Worm (Caenorhabditis elegans) whole organism, L2 larva: Measurements from ENCODE around the gene T05C12.11.

Experiments
- C34F6.9 ChIP-seq: fragments of 150-350 bp; optimal IDR thresholded peaks from 2 replicates; lab custom pipeline; 2014; ENCODE audit warnings: missing biosample characterization, missing genetic modification characterization
- F13H6.1 ChIP-seq: sonication (generic microtip); optimal IDR thresholded peaks from 2 replicates; lab custom pipeline; 2016; ENCODE audit warnings: missing genetic modification characterization, missing compliant biosample characterization
- R02D3.7 ChIP-seq: fragments of 150-350 bp; optimal IDR thresholded peaks from 2 replicates; lab custom pipeline; 2014; ENCODE audit warnings: missing biosample characterization, missing genetic modification characterization
- Y55F3AM.14 ChIP-seq: fragments of 200-800 bp; sonication (Bioruptor generic); optimal IDR thresholded peaks from 2 replicates; lab custom pipeline; 2018; ENCODE audit warnings: mild to moderate bottlenecking, missing genetic modification characterization, missing compliant biosample characterization
- ZK546.5 ChIP-seq: sonication (generic microtip); optimal IDR thresholded peaks from 2 replicates; lab custom pipeline; 2017; ENCODE audit warnings: missing biosample characterization, missing genetic modification characterization
- alr-1 ChIP-seq: fragments of 150-350 bp; optimal IDR thresholded peaks from 2 replicates; lab custom pipeline; 2014; ENCODE audit warnings: missing biosample characterization, missing genetic modification characterization
- aly-2 ChIP-seq: fragments of 150-350 bp; optimal IDR thresholded peaks from 2 replicates; lab custom pipeline; 2014; ENCODE audit warnings: missing biosample characterization, missing genetic modification characterization
- ama-1 ChIP-seq: fragments of 150-350 bp; optimal IDR thresholded peaks from 2 replicates; lab custom pipeline; 2018; ENCODE audit warnings: inconsistent platforms
- blmp-1 ChIP-seq: sonication (generic microtip); optimal IDR thresholded peaks from 2 replicates; lab custom pipeline; 2017; ENCODE audit warnings: missing genetic modification characterization, mild to moderate bottlenecking, missing compliant biosample characterization, antibody characterized with exemption, moderate library complexity; ENCODE audit not compliant: insufficient read depth
- ceh-16 ChIP-seq: fragments of 150-350 bp; optimal IDR thresholded peaks from 2 replicates; lab custom pipeline; 2014; ENCODE audit warnings: missing biosample characterization, missing genetic modification characterization
- ceh-82 ChIP-seq: fragments of 150-350 bp; optimal IDR thresholded peaks from 2 replicates; lab custom pipeline; 2014; ENCODE audit warnings: missing biosample characterization, missing genetic modification characterization
- crh-2 ChIP-seq: sonication (generic microtip); optimal IDR thresholded peaks from 2 replicates; lab custom pipeline; 2017; ENCODE audit warnings: missing biosample characterization, missing genetic modification characterization
- dmd-4 ChIP-seq: sonication (generic microtip); optimal IDR thresholded peaks from 2 replicates; lab custom pipeline; 2017; ENCODE audit warnings: missing biosample characterization, missing genetic modification characterization
- egl-27 ChIP-seq: sonication (generic microtip); optimal IDR thresholded peaks from 3 replicates; lab custom pipeline; 2017; ENCODE audit warnings: missing biosample characterization, missing genetic modification reagents, missing genetic modification characterization
- elt-1 ChIP-seq: fragments of 150-350 bp; optimal IDR thresholded peaks from 2 replicates; lab custom pipeline; 2014; ENCODE audit warnings: missing biosample characterization, missing genetic modification characterization
- elt-3 ChIP-seq: sonication (generic microtip); optimal IDR thresholded peaks from 2 replicates; lab custom pipeline; 2017; ENCODE audit warnings: missing biosample characterization, missing genetic modification characterization
- fos-1 ChIP-seq: fragments of 150-350 bp; optimal IDR thresholded peaks from 2 replicates; lab custom pipeline; 2014; ENCODE audit warnings: missing biosample characterization, missing genetic modification characterization
- gmeb-1 ChIP-seq: fragments of 150-350 bp; optimal IDR thresholded peaks from 2 replicates; lab custom pipeline; 2014; ENCODE audit warnings: missing biosample characterization, missing genetic modification characterization
- lin-11 ChIP-seq: fragments of 150-350 bp; sonication (generic microtip); optimal IDR thresholded peaks from 2 replicates; lab custom pipeline; 2014; ENCODE audit warnings: missing biosample characterization, missing genetic modification characterization, inconsistent platforms, mixed read lengths
- lin-13 ChIP-seq: fragments of 150-350 bp; optimal IDR thresholded peaks from 2 replicates; lab custom pipeline; 2014; ENCODE audit warnings: missing biosample characterization, missing genetic modification reagents, missing genetic modification characterization
- lin-39 ChIP-seq: fragments of 150-350 bp; optimal IDR thresholded peaks from 2 replicates; lab custom pipeline; 2014; ENCODE audit warnings: missing biosample characterization, missing genetic modification reagents, missing genetic modification characterization
- lsy-2 ChIP-seq, 2 experiments: fragments of 150-350 bp in 1 of 2; sonication (generic microtip) in 1 of 2; optimal IDR thresholded peaks; 2 replicates each; lab custom pipeline; 2014 to 2017; ENCODE audit warnings: missing biosample characterization in 2 of 2, missing genetic modification characterization in 2 of 2
- mab-5 ChIP-seq: fragments of 150-350 bp; optimal IDR thresholded peaks from 2 replicates; lab custom pipeline; 2014; ENCODE audit warnings: missing biosample characterization, missing genetic modification characterization
- mbf-1 ChIP-seq: sonication (generic microtip); optimal IDR thresholded peaks from 2 replicates; lab custom pipeline; 2017; ENCODE audit warnings: missing biosample characterization, missing genetic modification characterization
- mdl-1 ChIP-seq, 2 experiments: fragments of 150-350 bp in 1 of 2; sonication (generic microtip) in 1 of 2; optimal IDR thresholded peaks; 2 replicates each; lab custom pipeline; 2017; ENCODE audit warnings: missing biosample characterization in 2 of 2, missing genetic modification characterization in 2 of 2
- nhr-10 ChIP-seq: sonication (generic microtip); optimal IDR thresholded peaks from 2 replicates; lab custom pipeline; 2017; ENCODE audit warnings: missing biosample characterization, missing genetic modification characterization
- nhr-11 ChIP-seq: fragments of 150-350 bp; optimal IDR thresholded peaks from 2 replicates; lab custom pipeline; 2014; ENCODE audit warnings: missing biosample characterization, missing genetic modification characterization
- nhr-12 ChIP-seq: fragments of 150-350 bp; optimal IDR thresholded peaks from 2 replicates; lab custom pipeline; 2014; ENCODE audit warnings: missing biosample characterization, missing genetic modification characterization
- nhr-129 ChIP-seq: fragments of 150-350 bp; optimal IDR thresholded peaks from 2 replicates; lab custom pipeline; 2014; ENCODE audit warnings: missing biosample characterization, missing genetic modification characterization
- nhr-21 ChIP-seq: fragments of 150-350 bp; optimal IDR thresholded peaks from 2 replicates; lab custom pipeline; 2014; ENCODE audit warnings: missing biosample characterization, missing genetic modification characterization
- nhr-23 ChIP-seq: fragments of 150-350 bp; optimal IDR thresholded peaks from 2 replicates; lab custom pipeline; 2014; ENCODE audit warnings: missing biosample characterization, missing genetic modification reagents, missing genetic modification characterization
- nhr-237 ChIP-seq: fragments of 150-350 bp; optimal IDR thresholded peaks from 2 replicates; lab custom pipeline; 2014; ENCODE audit warnings: missing biosample characterization, missing genetic modification characterization
- nhr-25 ChIP-seq: fragments of 150-350 bp; sonication (generic microtip); optimal IDR thresholded peaks from 3 replicates; lab custom pipeline; 2014; ENCODE audit warnings: missing biosample characterization, missing genetic modification characterization
- nhr-6 ChIP-seq: fragments of 150-350 bp; optimal IDR thresholded peaks from 2 replicates; lab custom pipeline; 2014; ENCODE audit warnings: missing biosample characterization, missing genetic modification characterization
- nhr-77 ChIP-seq: fragments of 150-350 bp; optimal IDR thresholded peaks from 2 replicates; lab custom pipeline; 2014; ENCODE audit warnings: missing biosample characterization, missing genetic modification characterization
- peb-1 ChIP-seq: fragments of 150-350 bp; optimal IDR thresholded peaks from 2 replicates; lab custom pipeline; 2014; ENCODE audit warnings: missing biosample characterization, missing genetic modification characterization
- sem-4 ChIP-seq: fragments of 150-350 bp; optimal IDR thresholded peaks from 2 replicates; lab custom pipeline; 2014; ENCODE audit warnings: missing biosample characterization, missing genetic modification reagents, missing genetic modification characterization
- skn-1 ChIP-seq: sonication (generic microtip); optimal IDR thresholded peaks from 2 replicates; lab custom pipeline; 2017; ENCODE audit warnings: missing biosample characterization, missing genetic modification characterization
- sma-3 ChIP-seq: sonication (generic microtip); optimal IDR thresholded peaks from 2 replicates; lab custom pipeline; 2016; ENCODE audit warnings: missing genetic modification reagents, missing genetic modification characterization, missing compliant biosample characterization
- sma-9 ChIP-seq, 2 experiments: fragments of 150-350 bp in 1 of 2; sonication (generic microtip) in 1 of 2; optimal IDR thresholded peaks; 2 replicates each; lab custom pipeline; 2014 to 2016; ENCODE audit warnings: missing genetic modification characterization in 2 of 2, mild to moderate bottlenecking in 1 of 2, missing biosample characterization in 1 of 2, missing compliant biosample characterization in 1 of 2, missing genetic modification reagents in 1 of 2, moderate library complexity in 1 of 2
- snpc-4 ChIP-seq: fragments of 150-350 bp; optimal IDR thresholded peaks from 2 replicates; lab custom pipeline; 2014; ENCODE audit warnings: missing biosample characterization, missing genetic modification characterization
- unc-39 ChIP-seq: fragments of 150-350 bp; optimal IDR thresholded peaks from 2 replicates; lab custom pipeline; 2014; ENCODE audit warnings: missing biosample characterization, missing genetic modification characterization
- unc-55 ChIP-seq: fragments of 150-350 bp; sonication (generic microtip); optimal IDR thresholded peaks from 3 replicates; lab custom pipeline; 2014; ENCODE audit warnings: missing biosample characterization, missing genetic modification reagents, missing genetic modification characterization
- unc-62 ChIP-seq: fragments of 150-350 bp; optimal IDR thresholded peaks from 2 replicates; lab custom pipeline; 2014; ENCODE audit warnings: missing biosample characterization, missing genetic modification reagents, missing genetic modification characterization
- zag-1 ChIP-seq: fragments of 150-350 bp; optimal IDR thresholded peaks from 2 replicates; lab custom pipeline; 2014; ENCODE audit warnings: missing biosample characterization, missing genetic modification characterization
- ztf-1 ChIP-seq: fragments of 200-800 bp; sonication (Bioruptor generic); conservative IDR thresholded peaks from 2 replicates; pipeline ENCODE4 v1.3.6; 2022; ENCODE audit warnings: missing genetic modification characterization, missing compliant biosample characterization
- ztf-11 ChIP-seq: sonication (generic microtip); optimal IDR thresholded peaks from 2 replicates; lab custom pipeline; 2017; ENCODE audit warnings: missing biosample characterization, missing genetic modification characterization
- ztf-4 ChIP-seq: fragments of 150-350 bp; optimal IDR thresholded peaks from 2 replicates; lab custom pipeline; 2014; ENCODE audit warnings: missing biosample characterization, missing genetic modification characterization

Gene T05C12.11

ce11 chrII:8129040-8129387 lies 41.3 kb downstream of the T05C12.11 start:
- TF ChIP-seq mdl-1 (tag; optimal IDR thresholded peaks at IDR 0.05; lab: Kevin White, UChicago) (no peak), sma-3 (no peak), elt-3 (tag; lab: Kevin White, UChicago) (no peak), nhr-129 (tag; lab: Kevin White, UChicago) (peak; percentile 10), nhr-23 (no peak), ama-1 (lab: Kevin White, UChicago) (no peak), nhr-21 (tag; lab: Kevin White, UChicago) (no peak), nhr-10 (tag; lab: Kevin White, UChicago) (no peak), peb-1 (tag; lab: Kevin White, UChicago) (no peak), mbf-1 (no peak), ztf-1 (no peak), egl-27 (tag; lab: Kevin White, UChicago) (no peak), sma-9 (GFP tag; optimal IDR thresholded peaks at IDR 0.05; lab: Kevin White, UChicago) (no peak), sma-9 (tag; optimal IDR thresholded peaks at IDR 0.05; lab: Kevin White, UChicago) (no peak), unc-62 (GFP tag; lab: Kevin White, UChicago) (no peak), ZK546.5 (tag; lab: Kevin White, UChicago) (no peak), sem-4 (tag; lab: Kevin White, UChicago) (peak; percentile 29), ceh-16 (tag; lab: Kevin White, UChicago) (no peak)

ce11 chrII:8128273-8129039 lies 41.8 kb downstream of the T05C12.11 start:
- no peak for TF ChIP-seq snpc-4 (tag; lab: Kevin White, UChicago)
- no peak for TF ChIP-seq lin-39 (tag; lab: Kevin White, UChicago)
- no peak for TF ChIP-seq ceh-82
- TF ChIP-seq ztf-1 = no peak
- no peak for TF ChIP-seq unc-39 (tag; lab: Kevin White, UChicago)
- TF ChIP-seq dmd-4 (tag; lab: Kevin White, UChicago) = no peak
- no peak for TF ChIP-seq mdl-1 (tag; optimal IDR thresholded peaks at IDR 0.05; lab: Kevin White, UChicago)
- no peak for TF ChIP-seq peb-1 (tag; lab: Kevin White, UChicago)
- no peak for TF ChIP-seq zag-1 (tag; lab: Kevin White, UChicago)
- TF ChIP-seq nhr-25 (tag; lab: Kevin White, UChicago) = peak; percentile 92
- TF ChIP-seq unc-62 (GFP tag; lab: Kevin White, UChicago) = peak; percentile 36
- TF ChIP-seq Y55F3AM.14 = no peak
- TF ChIP-seq C34F6.9 = peak; percentile 45
- no peak for TF ChIP-seq lin-11 (tag; lab: Kevin White, UChicago)
- TF ChIP-seq nhr-10 (tag; lab: Kevin White, UChicago) = no peak
- no peak for TF ChIP-seq nhr-237 (tag; lab: Kevin White, UChicago)
- TF ChIP-seq sma-9 (GFP tag; optimal IDR thresholded peaks at IDR 0.05; lab: Kevin White, UChicago) = peak; percentile 95
- TF ChIP-seq sma-9 (tag; optimal IDR thresholded peaks at IDR 0.05; lab: Kevin White, UChicago) = no peak
- peak; percentile 40 for TF ChIP-seq sma-3
- TF ChIP-seq ceh-16 (tag; lab: Kevin White, UChicago) = peak; percentile 58
- peak; percentile 64 for TF ChIP-seq F13H6.1 (tag; lab: Kevin White, UChicago)
- no peak for TF ChIP-seq nhr-77 (tag; lab: Kevin White, UChicago)
- TF ChIP-seq unc-55 (GFP tag; lab: Kevin White, UChicago) = peak; percentile 44
- TF ChIP-seq nhr-129 (tag; lab: Kevin White, UChicago) = peak; percentile 99
- no peak for TF ChIP-seq skn-1 (tag; lab: Kevin White, UChicago)
- peak; percentile 1 for TF ChIP-seq lin-13 (GFP tag; lab: Kevin White, UChicago)
- TF ChIP-seq elt-3 (tag; lab: Kevin White, UChicago) = no peak
- no peak for TF ChIP-seq nhr-23
- peak; percentile 20 for TF ChIP-seq egl-27 (tag; lab: Kevin White, UChicago)
- TF ChIP-seq nhr-11 (tag; lab: Kevin White, UChicago) = no peak
- peak; percentile 81 for TF ChIP-seq crh-2 (tag; lab: Kevin White, UChicago)
- no peak for TF ChIP-seq aly-2 (tag; lab: Kevin White, UChicago)
- TF ChIP-seq nhr-6 (tag; lab: Kevin White, UChicago) = peak; percentile 84
- peak; percentile 34 to 44 for TF ChIP-seq lsy-2 (tag; optimal IDR thresholded peaks at IDR 0.05; lab: Kevin White, UChicago)
- no peak for TF ChIP-seq ZK546.5 (tag; lab: Kevin White, UChicago)
- peak; percentile 6 for TF ChIP-seq blmp-1 (tag; lab: Kevin White, UChicago)
- peak; percentile 45 for TF ChIP-seq ztf-4 (tag; lab: Kevin White, UChicago)
- TF ChIP-seq alr-1 (tag; lab: Kevin White, UChicago) = no peak
- TF ChIP-seq R02D3.7 (tag; lab: Kevin White, UChicago) = no peak
- no peak for TF ChIP-seq mab-5 (tag; lab: Kevin White, UChicago)
- peak; percentile 26 for TF ChIP-seq gmeb-1 (tag; lab: Kevin White, UChicago)
- no peak for TF ChIP-seq ztf-11 (tag; lab: Kevin White, UChicago)
- peak; percentile 56 for TF ChIP-seq sem-4 (tag; lab: Kevin White, UChicago)
- no peak for TF ChIP-seq elt-1 (tag; lab: Kevin White, UChicago)
- TF ChIP-seq nhr-12 (tag; lab: Kevin White, UChicago) = no peak
- TF ChIP-seq mbf-1 = no peak
- peak; percentile 63 for TF ChIP-seq nhr-21 (tag; lab: Kevin White, UChicago)
- peak; percentile 29 for TF ChIP-seq fos-1 (tag; lab: Kevin White, UChicago)
- TF ChIP-seq ama-1 (lab: Kevin White, UChicago) = no peak
